Fruit fly (Drosophila melanogaster): Measurements from ENCODE around the gene Act88F.

Gene Act88F

dm6 chr3R:15451344-15452107 lies 11.8 kb downstream of the Act88F start (continued):
- peak; percentile 51; the same call in 1 of the 2 replicates for TF ChIP-seq CG9932 (GFP tag; IDR thresholded peaks at IDR 0.05)
- TF ChIP-seq insv (GFP tag; optimal IDR thresholded peaks at IDR 0.05) = no peak
- TF ChIP-seq CG7963 (GFP tag; IDR thresholded peaks at IDR 0.05; ENCODE audit: partially characterized antibody) = no peak
- no peak for TF ChIP-seq bsh (GFP tag; optimal IDR thresholded peaks at IDR 0.05)
- peak; percentile 6 for TF ChIP-seq CG8388 (GFP tag; optimal IDR thresholded peaks at IDR 0.05)
- TF ChIP-seq gem (tag; optimal IDR thresholded peaks at IDR 0.05) = no peak
- TF ChIP-seq CG10654 (GFP tag; optimal IDR thresholded peaks at IDR 0.05) = no peak
- TF ChIP-seq CG6175 (GFP tag; IDR thresholded peaks at IDR 0.05) = 0 out of 3 replicates have a peak, but pooled peaks have one; percentile 49
- TF ChIP-seq CG18619 (GFP tag; optimal IDR thresholded peaks at IDR 0.05) = no peak
- no peak for TF ChIP-seq Dip3 (GFP tag; optimal IDR thresholded peaks at IDR 0.05)
- TF ChIP-seq chinmo (GFP tag; IDR thresholded peaks at IDR 0.05; ENCODE audit: partially characterized antibody) = peak; percentile 91; the same call in 3 of the 4 replicates
- no peak for TF ChIP-seq Scr (GFP tag; IDR thresholded peaks at IDR 0.05; ENCODE audit: partially characterized antibody)
- TF ChIP-seq gfzf (GFP tag; optimal IDR thresholded peaks at IDR 0.05) = no peak
- no peak for TF ChIP-seq CG17802 (tag; optimal IDR thresholded peaks at IDR 0.05)
- TF ChIP-seq abd-A (tag; optimal IDR thresholded peaks at IDR 0.05) = peak; percentile 90
- no peak; the same call in 1 of the 2 replicates for TF ChIP-seq CG7372 (GFP tag; IDR thresholded peaks at IDR 0.05)
- no peak for TF ChIP-seq CG30020 (tag; optimal IDR thresholded peaks at IDR 0.05)
- TF ChIP-seq ranshi (GFP tag; IDR thresholded peaks at IDR 0.05) = no peak
- no peak for TF ChIP-seq CG14860 (GFP tag; IDR thresholded peaks at IDR 0.05; ENCODE audit: partially characterized antibody)
- TF ChIP-seq vnd (GFP tag; IDR thresholded peaks at IDR 0.05; ENCODE audit: partially characterized antibody) = no peak
- no peak for TF ChIP-seq pum (GFP tag; optimal IDR thresholded peaks at IDR 0.05)
- no peak for TF ChIP-seq pzg (GFP tag; optimal IDR thresholded peaks at IDR 0.05)
- no peak for TF ChIP-seq CG7839 (tag; optimal IDR thresholded peaks at IDR 0.05)
- TF ChIP-seq Eip74EF (GFP tag; optimal IDR thresholded peaks at IDR 0.05) = peak in 1 of 2 experiments; percentile 17
- no peak for TF ChIP-seq CG3726 (GFP tag; IDR thresholded peaks at IDR 0.05)
- TF ChIP-seq Mrtf (GFP tag; IDR thresholded peaks at IDR 0.05) = no peak
- TF ChIP-seq CG2116 (GFP tag; optimal IDR thresholded peaks at IDR 0.05) = no peak
- no peak for TF ChIP-seq tup (GFP tag; optimal IDR thresholded peaks at IDR 0.05)
- TF ChIP-seq CG2129 (GFP tag; IDR thresholded peaks at IDR 0.05; ENCODE audit: partially characterized antibody) = no peak
- TF ChIP-seq tap (tag; optimal IDR thresholded peaks at IDR 0.05) = no peak
- TF ChIP-seq CG18476 (GFP tag; optimal IDR thresholded peaks at IDR 0.05) = no peak
- no peak for TF ChIP-seq CG1603 (tag; optimal IDR thresholded peaks at IDR 0.05)
- peak; percentile 58 for TF ChIP-seq CG12769 (tag; optimal IDR thresholded peaks at IDR 0.05)
- TF ChIP-seq yki (optimal IDR thresholded peaks at IDR 0.05) = no peak
- no peak for TF ChIP-seq rib (GFP tag; IDR thresholded peaks at IDR 0.05)
- no peak for TF ChIP-seq CG5953 (GFP tag; IDR thresholded peaks at IDR 0.05)
- no peak for TF ChIP-seq Dip2 (GFP tag; IDR thresholded peaks at IDR 0.05)
- 0 out of 2 replicates have a peak, but pooled peaks have one; percentile 26 for TF ChIP-seq Awh (GFP tag; IDR thresholded peaks at IDR 0.05)
- no peak for TF ChIP-seq jumu (GFP tag; optimal IDR thresholded peaks at IDR 0.05)
- TF ChIP-seq prd (optimal IDR thresholded peaks at IDR 0.05) = no peak
- no peak for TF ChIP-seq prd (GFP tag; IDR thresholded peaks at IDR 0.05)
- no peak for TF ChIP-seq Side (GFP tag; optimal IDR thresholded peaks at IDR 0.05)
- no peak for TF ChIP-seq nerfin-2 (GFP tag; IDR thresholded peaks at IDR 0.05; ENCODE audit: partially characterized antibody)
- TF ChIP-seq CG10431 (GFP tag; optimal IDR thresholded peaks at IDR 0.05) = no peak
- TF ChIP-seq CG2712 (tag; optimal IDR thresholded peaks at IDR 0.05) = no peak
- no peak for TF ChIP-seq bigmax (GFP tag; optimal IDR thresholded peaks at IDR 0.05)
- no peak for TF ChIP-seq Lim3 (GFP tag; IDR thresholded peaks at IDR 0.05)
- no peak for TF ChIP-seq hkb (optimal IDR thresholded peaks at IDR 0.05)
- TF ChIP-seq hkb (GFP tag; IDR thresholded peaks at IDR 0.05) = 0 out of 2 replicates have a peak, but pooled peaks have one; percentile 16

Data from whole organism, embryonic.